Worm (Caenorhabditis elegans): ENCODE measurements around the gene mes-2.

The mes-2 gene

DNA sequence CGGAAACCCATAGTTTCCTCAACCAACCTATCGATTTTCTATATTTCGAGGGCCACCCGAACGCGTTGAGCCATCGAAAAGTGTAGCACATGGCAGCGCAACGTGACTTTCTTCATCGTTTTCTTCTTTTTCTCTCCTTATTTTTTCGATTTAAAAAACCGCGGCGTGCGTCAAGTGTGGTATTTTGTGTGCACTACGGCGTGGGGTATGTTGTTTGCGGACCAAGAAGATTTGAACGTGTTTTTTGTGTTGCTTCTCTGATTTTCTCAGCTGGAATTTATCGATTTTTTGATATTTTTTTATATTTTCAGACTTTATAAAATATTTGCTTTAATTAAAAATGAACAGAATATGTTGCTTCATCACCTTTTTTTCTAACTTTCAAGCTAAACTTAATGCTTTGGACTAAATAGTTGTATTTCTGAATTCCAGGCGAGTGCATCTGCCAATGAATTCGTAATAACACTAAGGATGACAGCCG, 25.8 kb upstream of the mes-2 start, which contains the start of the genes agl-1 and pfs-2 (continued):
- TF ChIP-seq egl-18 (GFP tag; IDR thresholded peaks at IDR 0.05) = no peak
- peak; percentile 32 for TF ChIP-seq snpc-1.3 (tag; optimal IDR thresholded peaks at IDR 0.05; ENCODE audit: insufficient read depth)
- no peak for TF ChIP-seq F55B11.4 (tag; optimal IDR thresholded peaks at IDR 0.05; ENCODE audit: borderline replicate concordance, insufficient read depth)
- no peak for TF ChIP-seq F10E7.11 (tag; optimal IDR thresholded peaks at IDR 0.05)
- no peak for TF ChIP-seq ztf-6 (GFP tag; IDR thresholded peaks at IDR 0.05)
- TF ChIP-seq snpc-3.4 (tag; optimal IDR thresholded peaks at IDR 0.05) = no peak
- TF ChIP-seq ztf-25 (GFP tag; IDR thresholded peaks at IDR 0.05) = no peak
- TF ChIP-seq let-607 (tag; optimal IDR thresholded peaks at IDR 0.05) = no peak
- no peak for TF ChIP-seq sea-2 (GFP tag; IDR thresholded peaks at IDR 0.05)
- peak in 2 of 3 experiments; percentile 18 to 90 for TF ChIP-seq lin-35 (GFP tag; optimal IDR thresholded peaks at IDR 0.05)
- no peak for TF ChIP-seq lir-1 (GFP tag; conservative IDR thresholded peaks at IDR 0.05)
- TF ChIP-seq K12H6.12 (tag; optimal IDR thresholded peaks at IDR 0.05) = peak; percentile 29
- peak; percentile 54 for TF ChIP-seq lin-40 (tag; optimal IDR thresholded peaks at IDR 0.05)
- TF ChIP-seq lsy-27 (tag; optimal IDR thresholded peaks at IDR 0.05; ENCODE audit: borderline replicate concordance, insufficient read depth) = no peak
- no peak for TF ChIP-seq ceh-91 (GFP tag; IDR thresholded peaks at IDR 0.05)
- TF ChIP-seq F22D6.2 (tag; optimal IDR thresholded peaks at IDR 0.05) = no peak
- no peak for TF ChIP-seq B0261.1 (tag; optimal IDR thresholded peaks at IDR 0.05)
- TF ChIP-seq dox-1 (GFP tag; IDR thresholded peaks at IDR 0.05) = peak; percentile 35; the same call in 1 of the 2 replicates
- TF ChIP-seq bed-1 (GFP tag; IDR thresholded peaks at IDR 0.05) = no peak
- no peak for TF ChIP-seq ceh-40 (GFP tag; IDR thresholded peaks at IDR 0.05)
- TF ChIP-seq nhr-120 (GFP tag; IDR thresholded peaks at IDR 0.05) = no peak
- peak; percentile 67 for TF ChIP-seq mcd-1 (GFP tag; IDR thresholded peaks at IDR 0.05)
- TF ChIP-seq madf-8 (GFP tag; conservative IDR thresholded peaks at IDR 0.05) = no peak
- peak; percentile 94 for TF ChIP-seq attf-5 (GFP tag; optimal IDR thresholded peaks at IDR 0.05)
- no peak for TF ChIP-seq F57C9.4 (tag; optimal IDR thresholded peaks at IDR 0.05)
- TF ChIP-seq hmg-1.2 (GFP tag; IDR thresholded peaks at IDR 0.05) = no peak
- peak; percentile 29; the same call in 1 of the 2 replicates for TF ChIP-seq F33H1.4 (GFP tag; IDR thresholded peaks at IDR 0.05)
- no peak for TF ChIP-seq egl-44 (GFP tag; IDR thresholded peaks at IDR 0.05)
- TF ChIP-seq cebp-1 (GFP tag; IDR thresholded peaks at IDR 0.05) = no peak
- peak; percentile 68 for TF ChIP-seq cebp-1 (tag; optimal IDR thresholded peaks at IDR 0.05)
- TF ChIP-seq lag-1 (GFP tag; IDR thresholded peaks at IDR 0.05) = no peak
- no peak for TF ChIP-seq F37B4.10 (GFP tag; IDR thresholded peaks at IDR 0.05)
- no peak for TF ChIP-seq mxl-1 (tag; optimal IDR thresholded peaks at IDR 0.05)
- TF ChIP-seq efl-1 (GFP tag; optimal IDR thresholded peaks at IDR 0.05) = peak; percentile 68

DNA sequence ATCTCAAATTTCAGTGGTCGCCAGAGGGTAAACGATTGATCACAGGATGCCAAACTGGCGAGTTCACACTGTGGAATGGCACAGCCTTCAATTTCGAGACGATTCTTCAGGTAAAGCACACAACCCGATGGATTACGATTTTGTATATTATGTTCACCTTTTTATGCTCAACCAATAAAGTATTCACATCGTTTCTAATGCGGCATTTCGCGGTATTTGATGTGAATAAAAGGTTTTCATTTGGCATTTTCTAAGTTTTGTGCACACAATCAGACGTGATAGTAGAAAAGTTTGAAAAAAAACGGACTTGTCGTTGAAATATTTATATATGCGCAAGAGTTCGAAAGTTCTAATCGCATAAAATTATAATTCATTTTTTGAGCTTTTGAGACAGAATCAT, 24.8 kb upstream of the mes-2 start:
- TF ChIP-seq snpc-1.1 (tag; optimal IDR thresholded peaks at IDR 0.05; ENCODE audit: insufficient read depth) = peak; percentile 8
- no peak for TF ChIP-seq nfyb-1 (GFP tag; IDR thresholded peaks at IDR 0.05)
- TF ChIP-seq lin-26 (GFP tag; IDR thresholded peaks at IDR 0.05) = no peak
- TF ChIP-seq gei-17 (GFP tag; optimal IDR thresholded peaks at IDR 0.05) = no peak
